Worm (Caenorhabditis elegans) whole organism, young adult: ENCODE results near the gene C16D9.8.

ENCODE experiments used
- B0019.2 ChIP-seq: fragments of 200-800 bp; sonication (Bioruptor generic); conservative IDR thresholded peaks from 2 replicates; pipeline ENCODE4 v1.3.6; 2022; ENCODE audit warnings: missing genetic modification reagents, missing genetic modification characterization, missing compliant biosample characterization
- B0261.1 ChIP-seq: sonication (generic microtip); optimal IDR thresholded peaks from 2 replicates; lab custom pipeline; 2016; ENCODE audit warnings: mild to moderate bottlenecking, missing genetic modification characterization, moderate library complexity, missing compliant biosample characterization
- B0336.3 ChIP-seq: fragments of 200-800 bp; sonication (Bioruptor generic); IDR thresholded peaks from 2 replicates; pipeline ENCODE4 v1.3.6; 2022; ENCODE audit warnings: missing genetic modification characterization, missing compliant biosample characterization
- C06A6.2 ChIP-seq: fragments of 200-800 bp; sonication (Bioruptor generic); conservative IDR thresholded peaks from 2 replicates; pipeline ENCODE4 v1.3.6; 2022; ENCODE audit warnings: missing genetic modification characterization, missing compliant biosample characterization
- F22D6.2 ChIP-seq: sonication (generic microtip); optimal IDR thresholded peaks from 2 replicates; lab custom pipeline; 2016; ENCODE audit warnings: mild to moderate bottlenecking, missing genetic modification characterization, missing compliant biosample characterization
- F49E8.2 ChIP-seq: sonication (generic microtip); optimal IDR thresholded peaks from 3 replicates; lab custom pipeline; 2017; ENCODE audit warnings: missing genetic modification characterization, mild to moderate bottlenecking, missing compliant biosample characterization, antibody characterized with exemption, moderate library complexity; ENCODE audit not compliant: insufficient read depth
- F52B5.7 ChIP-seq: sonication (generic microtip); optimal IDR thresholded peaks from 2 replicates; lab custom pipeline; 2016; ENCODE audit warnings: mild to moderate bottlenecking, missing genetic modification characterization, missing compliant biosample characterization
- F57A8.1 ChIP-seq: fragments of 200-800 bp; sonication (Bioruptor generic); optimal IDR thresholded peaks from 2 replicates; lab custom pipeline; 2018; ENCODE audit warnings: mild to moderate bottlenecking, missing genetic modification characterization, moderate library complexity, missing compliant biosample characterization
- Y56A3A.18 ChIP-seq: fragments of 200-800 bp; sonication (Bioruptor generic); IDR thresholded peaks from 2 replicates; pipeline ENCODE4 v1.3.6; 2022; ENCODE audit warnings: missing genetic modification reagents, missing genetic modification characterization, missing compliant biosample characterization
- Y79H2A.3 ChIP-seq: fragments of 200-800 bp; sonication (Bioruptor generic); conservative IDR thresholded peaks from 2 replicates; pipeline ENCODE4 v1.3.6; 2022; ENCODE audit warnings: missing genetic modification reagents, missing genetic modification characterization, missing compliant biosample characterization
- akir-1 ChIP-seq: fragments of 200-800 bp; sonication (Bioruptor generic); optimal IDR thresholded peaks from 2 replicates; lab custom pipeline; 2018; ENCODE audit warnings: mild to moderate bottlenecking, missing genetic modification characterization, moderate library complexity, missing compliant biosample characterization
- ama-1 ChIP-seq, 3 experiments: fragments of 150-350 bp in 1 of 3; sonication (generic microtip) in 2 of 3; optimal IDR thresholded peaks; 2 replicates each; lab custom pipeline; 2014 to 2018; ENCODE audit warnings: missing biosample characterization in 2 of 3, missing genetic modification characterization in 2 of 3, missing genetic modification reagents in 2 of 3
- atf-7 ChIP-seq: sonication (generic microtip); optimal IDR thresholded peaks from 2 replicates; lab custom pipeline; 2017; ENCODE audit warnings: mild to moderate bottlenecking, missing genetic modification characterization, missing compliant biosample characterization
- attf-3 ChIP-seq: fragments of 200-800 bp; sonication (Bioruptor generic); conservative IDR thresholded peaks from 2 replicates; pipeline ENCODE4 v1.3.6; 2022; ENCODE audit warnings: missing genetic modification reagents, missing genetic modification characterization, missing compliant biosample characterization
- attf-5 ChIP-seq: fragments of 200-800 bp; sonication (Bioruptor generic); optimal IDR thresholded peaks from 2 replicates; lab custom pipeline; 2018; ENCODE audit warnings: mild to moderate bottlenecking, missing genetic modification characterization, missing compliant biosample characterization
- attf-6 ChIP-seq: fragments of 200-800 bp; sonication (Bioruptor generic); IDR thresholded peaks from 2 replicates; pipeline ENCODE4 v1.3.6; 2022; ENCODE audit warnings: missing genetic modification reagents, missing genetic modification characterization, missing compliant biosample characterization
- ceh-79 ChIP-seq: sonication (generic microtip); optimal IDR thresholded peaks from 2 replicates; lab custom pipeline; 2017; ENCODE audit warnings: mild to moderate bottlenecking, missing genetic modification characterization, missing compliant biosample characterization
- die-1 ChIP-seq: sonication (generic microtip); optimal IDR thresholded peaks from 2 replicates; lab custom pipeline; 2016; ENCODE audit warnings: missing genotype, mild to moderate bottlenecking, missing genetic modification characterization, missing compliant biosample characterization
- dpff-1 ChIP-seq: sonication (generic microtip); optimal IDR thresholded peaks from 2 replicates; lab custom pipeline; 2017; ENCODE audit warnings: mild to moderate bottlenecking, missing genetic modification characterization, missing compliant biosample characterization
- efl-1 ChIP-seq: fragments of 150-350 bp; optimal IDR thresholded peaks from 2 replicates; lab custom pipeline; 2014; ENCODE audit warnings: missing biosample characterization, missing genetic modification reagents, missing genetic modification characterization
- ets-4 ChIP-seq: fragments of 200-800 bp; sonication (Bioruptor generic); optimal IDR thresholded peaks from 2 replicates; lab custom pipeline; 2018; ENCODE audit warnings: mild to moderate bottlenecking, missing genetic modification characterization, missing compliant biosample characterization
- hlh-26 ChIP-seq: fragments of 200-800 bp; sonication (Bioruptor generic); conservative IDR thresholded peaks from 2 replicates; pipeline ENCODE4 v1.3.6; 2022; ENCODE audit warnings: missing genetic modification reagents, missing genetic modification characterization, missing compliant biosample characterization
- lin-35 ChIP-seq, 3 experiments: fragments of 150-350 bp in 2 of 3; sonication (generic microtip) in 1 of 3; optimal IDR thresholded peaks; 2 replicates each; lab custom pipeline; 2014 to 2018; ENCODE audit warnings: missing biosample characterization in 3 of 3, missing genetic modification characterization in 3 of 3, missing genetic modification reagents in 3 of 3
- lin-40 ChIP-seq: sonication (generic microtip); optimal IDR thresholded peaks from 2 replicates; lab custom pipeline; 2016; ENCODE audit warnings: missing genetic modification characterization, mild to moderate bottlenecking, missing compliant biosample characterization, missing genotype, missing genetic modification reagents
- lin-54 ChIP-seq: fragments of 200-800 bp; sonication (Bioruptor generic); optimal IDR thresholded peaks from 2 replicates; lab custom pipeline; 2018; ENCODE audit warnings: mild to moderate bottlenecking, missing genetic modification characterization, missing compliant biosample characterization
- lsy-27 ChIP-seq: sonication (generic microtip); optimal IDR thresholded peaks from 2 replicates; lab custom pipeline; 2017; ENCODE audit warnings: missing genetic modification characterization, mild to moderate bottlenecking, missing compliant biosample characterization, antibody characterized with exemption, missing genotype, borderline replicate concordance; ENCODE audit not compliant: insufficient read depth
- madf-8 ChIP-seq: fragments of 200-800 bp; sonication (Bioruptor generic); conservative IDR thresholded peaks from 2 replicates; pipeline ENCODE4 v1.3.6; 2022; ENCODE audit warnings: missing genetic modification reagents, missing genetic modification characterization, missing compliant biosample characterization
- mes-4 ChIP-seq: sonication (generic microtip); optimal IDR thresholded peaks from 2 replicates; lab custom pipeline; 2016; ENCODE audit warnings: missing genotype, missing genetic modification characterization, missing compliant biosample characterization
- mxl-1 ChIP-seq: sonication (generic microtip); optimal IDR thresholded peaks from 2 replicates; lab custom pipeline; 2016; ENCODE audit warnings: missing genetic modification characterization, missing compliant biosample characterization
- nfyb-1 ChIP-seq: fragments of 200-800 bp; sonication (Bioruptor generic); IDR thresholded peaks from 2 replicates; pipeline ENCODE4 v1.3.6; 2022; ENCODE audit warnings: missing genetic modification reagents, missing genetic modification characterization, missing compliant biosample characterization
- nhr-179 ChIP-seq: sonication (generic microtip); optimal IDR thresholded peaks from 2 replicates; lab custom pipeline; 2016; ENCODE audit warnings: mild to moderate bottlenecking, missing genetic modification characterization, missing compliant biosample characterization
- nhr-27 ChIP-seq: fragments of 200-800 bp; sonication (Bioruptor generic); optimal IDR thresholded peaks from 2 replicates; lab custom pipeline; 2018; ENCODE audit warnings: mild to moderate bottlenecking, missing genetic modification characterization, moderate library complexity, missing compliant biosample characterization
- pha-4 ChIP-seq: fragments of 150-350 bp; sonication (generic microtip); optimal IDR thresholded peaks from 2 replicates; lab custom pipeline; 2014; ENCODE audit warnings: missing biosample characterization, missing genetic modification reagents, missing genetic modification characterization
- sea-2 ChIP-seq: fragments of 200-800 bp; sonication (Bioruptor generic); IDR thresholded peaks from 2 replicates; pipeline ENCODE4 v1.3.6; 2022; ENCODE audit warnings: missing genetic modification characterization, missing compliant biosample characterization
- snpc-1.1 ChIP-seq: sonication (generic microtip); optimal IDR thresholded peaks from 2 replicates; lab custom pipeline; 2017; ENCODE audit warnings: missing genetic modification characterization, mild to moderate bottlenecking, missing compliant biosample characterization, antibody characterized with exemption, moderate library complexity, missing genotype, missing genetic modification reagents; ENCODE audit not compliant: insufficient read depth
- sptf-2 ChIP-seq: fragments of 200-800 bp; sonication (Bioruptor generic); optimal IDR thresholded peaks from 2 replicates; lab custom pipeline; 2018; ENCODE audit warnings: mild to moderate bottlenecking, missing genetic modification characterization, missing compliant biosample characterization
- tbx-9 ChIP-seq: sonication (generic microtip); optimal IDR thresholded peaks from 2 replicates; lab custom pipeline; 2016; ENCODE audit warnings: borderline replicate concordance, missing genetic modification characterization, inconsistent platforms, missing compliant biosample characterization
- tlf-1 ChIP-seq: fragments of 200-800 bp; sonication (Bioruptor generic); optimal IDR thresholded peaks from 2 replicates; lab custom pipeline; 2018; ENCODE audit warnings: mild to moderate bottlenecking, missing genetic modification characterization, missing compliant biosample characterization
- unc-130 ChIP-seq: sonication (generic microtip); optimal IDR thresholded peaks from 2 replicates; lab custom pipeline; 2016; ENCODE audit warnings: missing genetic modification reagents, missing genetic modification characterization, missing compliant biosample characterization
- unc-62 ChIP-seq: fragments of 150-350 bp; optimal IDR thresholded peaks from 2 replicates; lab custom pipeline; 2014; ENCODE audit warnings: missing biosample characterization, missing genetic modification reagents, missing genetic modification characterization
- zfh-2 ChIP-seq: fragments of 200-800 bp; sonication (Bioruptor generic); conservative IDR thresholded peaks from 2 replicates; pipeline ENCODE4 v1.3.6; 2022; ENCODE audit warnings: missing genetic modification reagents, missing genetic modification characterization, missing compliant biosample characterization
- ztf-22 ChIP-seq: fragments of 200-800 bp; sonication (Bioruptor generic); optimal IDR thresholded peaks from 2 replicates; lab custom pipeline; 2018; ENCODE audit warnings: mild to moderate bottlenecking, missing genetic modification characterization, moderate library complexity, missing compliant biosample characterization
- ztf-3 ChIP-seq: fragments of 200-800 bp; sonication (Bioruptor generic); optimal IDR thresholded peaks from 2 replicates; lab custom pipeline; 2018; ENCODE audit warnings: mild to moderate bottlenecking, missing genetic modification characterization, missing compliant biosample characterization

The C16D9.8 gene

DNA sequence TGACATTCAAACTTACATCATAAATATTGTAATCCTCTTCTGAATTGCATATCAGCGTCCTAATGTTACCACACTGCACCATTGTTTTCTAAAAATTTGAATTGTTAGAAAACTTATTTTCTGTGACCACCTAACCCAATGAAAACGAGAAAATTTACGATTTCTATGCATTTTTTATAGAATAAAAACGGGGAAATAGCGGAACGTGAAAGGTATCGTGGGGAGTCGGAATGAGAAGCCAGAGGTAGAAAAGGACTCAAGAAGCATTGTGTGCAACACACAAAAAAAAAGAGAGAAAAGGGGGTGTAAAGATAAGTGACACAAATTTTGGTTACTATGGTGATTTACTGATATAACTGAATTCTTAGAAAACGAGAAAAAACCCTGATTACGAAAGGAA, 13.2 kb downstream of the C16D9.8 start, which contains the start of gene C16D9.6:
C16D9.6 (minus strand) TSS at position 101 of the 400 bp plus-strand sequence.
- TF ChIP-seq lin-40 (tag; lab: Kevin White, UChicago) (no peak), hlh-26 (GFP tag; lab: Robert Waterston, UW) (no peak), zfh-2 (GFP tag; lab: Robert Waterston, UW) (no peak), ceh-79 (tag; lab: Kevin White, UChicago) (no peak), die-1 (tag; lab: Kevin White, UChicago) (no peak), nhr-27 (tag; lab: Kevin White, UChicago) (no peak), attf-6 (GFP tag; lab: Robert Waterston, UW) (no peak), ztf-22 (GFP tag; lab: Kevin White, UChicago) (no peak), ets-4 (GFP tag; lab: Kevin White, UChicago) (no peak), tlf-1 (GFP tag; lab: Kevin White, UChicago) (no peak), mes-4 (no peak), sea-2 (GFP tag; lab: Robert Waterston, UW) (no peak), nhr-179 (tag; lab: Kevin White, UChicago) (no peak), Y56A3A.18 (GFP tag; lab: Robert Waterston, UW) (no peak), B0261.1 (tag; lab: Kevin White, UChicago) (no peak), ama-1 (optimal IDR thresholded peaks at IDR 0.05; lab: Kevin White, UChicago) (no peak), ama-1 (GFP tag; optimal IDR thresholded peaks at IDR 0.05; lab: Kevin White, UChicago) (no peak), unc-130 (GFP tag; lab: Kevin White, UChicago) (no peak), akir-1 (GFP tag; lab: Kevin White, UChicago) (no peak), F22D6.2 (no peak), sptf-2 (GFP tag; lab: Kevin White, UChicago) (no peak)

DNA sequence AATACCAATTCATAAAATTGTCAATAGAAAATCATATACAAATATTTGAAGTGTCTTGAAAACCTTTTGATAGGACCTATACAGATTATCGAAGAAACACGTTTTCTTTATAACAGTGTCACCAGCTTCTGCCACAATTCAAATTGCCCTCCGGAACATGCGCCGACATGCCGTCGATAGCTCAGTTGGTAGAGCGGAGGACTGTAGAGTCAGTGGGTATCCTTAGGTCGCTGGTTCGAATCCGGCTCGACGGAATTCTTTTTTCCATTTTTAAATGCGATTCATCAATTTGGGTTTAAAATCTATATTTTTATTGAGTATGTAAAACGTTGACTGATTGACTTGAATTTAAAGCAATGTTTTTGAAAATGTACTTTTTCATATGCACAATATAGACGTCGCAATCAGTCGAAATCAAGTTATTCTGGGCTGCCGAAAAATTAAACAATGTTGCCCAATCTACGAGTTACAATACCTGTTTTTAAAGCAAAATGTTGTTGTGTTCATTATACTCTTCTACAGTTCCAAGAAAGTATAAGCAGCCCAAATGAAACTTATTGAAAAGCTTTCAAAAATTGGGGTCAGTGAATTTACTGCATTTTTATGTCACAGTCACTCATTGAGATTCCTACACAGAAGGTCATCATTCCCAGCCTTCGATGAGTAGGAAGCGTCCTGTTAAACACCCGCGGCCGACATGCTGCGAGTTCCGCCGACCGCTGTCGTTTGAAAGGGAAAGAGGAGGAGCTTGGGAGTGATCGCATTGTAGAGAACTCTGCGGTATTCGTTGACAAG, 15.9 kb downstream of the C16D9.8 start:
- peak; percentile 94 for TF ChIP-seq attf-6 (GFP tag; lab: Robert Waterston, UW)
- TF ChIP-seq nfyb-1 (GFP tag; lab: Robert Waterston, UW): peak; percentile 64; the same call in 1 of the 2 replicates
- peak; percentile 71 for TF ChIP-seq tlf-1 (GFP tag; lab: Kevin White, UChicago)
- TF ChIP-seq B0336.3 (GFP tag; lab: Robert Waterston, UW): peak; percentile 84
- no peak for TF ChIP-seq pha-4 (tag; lab: Kevin White, UChicago)
- no peak for TF ChIP-seq atf-7 (tag; lab: Kevin White, UChicago)
- peak; percentile 53 for TF ChIP-seq madf-8 (GFP tag; lab: Robert Waterston, UW)
- TF ChIP-seq dpff-1 (tag; lab: Kevin White, UChicago): no peak
- TF ChIP-seq ztf-3: peak; percentile 46
- TF ChIP-seq Y79H2A.3 (GFP tag; lab: Robert Waterston, UW): no peak
- TF ChIP-seq attf-3 (GFP tag; lab: Robert Waterston, UW): 0 out of 2 replicates have a peak, but pooled peaks have one; percentile 31
- peak; percentile 17 for TF ChIP-seq efl-1 (GFP tag; lab: Kevin White, UChicago)
- peak; percentile 94 for TF ChIP-seq ama-1 (optimal IDR thresholded peaks at IDR 0.05; lab: Kevin White, UChicago)
- TF ChIP-seq ama-1 (GFP tag; optimal IDR thresholded peaks at IDR 0.05; lab: Kevin White, UChicago): peak in 1 of 2 experiments; percentile 72
- no peak for TF ChIP-seq tbx-9
- TF ChIP-seq lin-35 (GFP tag; optimal IDR thresholded peaks at IDR 0.05; lab: Kevin White, UChicago): peak in 2 of 3 experiments; percentile 42 to 47
- TF ChIP-seq attf-5: no peak
- no peak for TF ChIP-seq hlh-26 (GFP tag; lab: Robert Waterston, UW)
- no peak for TF ChIP-seq F57A8.1
- TF ChIP-seq lin-54 (GFP tag; lab: Kevin White, UChicago): no peak
- no peak for TF ChIP-seq akir-1 (GFP tag; lab: Kevin White, UChicago)
- TF ChIP-seq B0019.2 (GFP tag; lab: Robert Waterston, UW): no peak
- no peak for TF ChIP-seq F52B5.7 (tag; lab: Kevin White, UChicago)
- TF ChIP-seq snpc-1.1 (tag; lab: Kevin White, UChicago): peak; percentile 99
- peak; percentile 42 for TF ChIP-seq mxl-1 (tag; lab: Kevin White, UChicago)
- no peak for TF ChIP-seq C06A6.2 (GFP tag; lab: Robert Waterston, UW)
- TF ChIP-seq B0261.1 (tag; lab: Kevin White, UChicago): peak; percentile 69
- no peak for TF ChIP-seq lsy-27
- TF ChIP-seq Y56A3A.18 (GFP tag; lab: Robert Waterston, UW): peak; percentile 77
- TF ChIP-seq F49E8.2 (tag; lab: Kevin White, UChicago): peak; percentile 96
- no peak for TF ChIP-seq unc-62 (GFP tag; lab: Kevin White, UChicago)
